Worm (Caenorhabditis elegans) whole organism, young adult: ENCODE data around the gene gcc-2.

Experiments used
- B0019.2 ChIP-seq: fragments of 200-800 bp; sonication (Bioruptor generic); conservative IDR thresholded peaks from 2 replicates; pipeline ENCODE4 v1.3.6; 2022; ENCODE audit warnings: missing genetic modification reagents, missing genetic modification characterization, missing compliant biosample characterization
- B0261.1 ChIP-seq: sonication (generic microtip); optimal IDR thresholded peaks from 2 replicates; lab custom pipeline; 2016; ENCODE audit warnings: mild to moderate bottlenecking, missing genetic modification characterization, moderate library complexity, missing compliant biosample characterization
- C17E4.6 ChIP-seq: fragments of 200-800 bp; sonication (Bioruptor generic); IDR thresholded peaks from 2 replicates; pipeline ENCODE4 v1.3.6; 2022; ENCODE audit warnings: missing genetic modification reagents, missing genetic modification characterization, missing compliant biosample characterization
- D2030.7 ChIP-seq: fragments of 200-800 bp; sonication (Bioruptor generic); IDR thresholded peaks from 2 replicates; pipeline ENCODE4 v1.3.6; 2022; ENCODE audit warnings: missing genetic modification reagents, missing genetic modification characterization, missing compliant biosample characterization
- F10E7.11 ChIP-seq: sonication (generic microtip); optimal IDR thresholded peaks from 2 replicates; lab custom pipeline; 2017; ENCODE audit warnings: mild to moderate bottlenecking, missing genetic modification characterization, moderate library complexity, missing compliant biosample characterization
- F55B11.4 ChIP-seq: sonication (generic microtip); optimal IDR thresholded peaks from 2 replicates; lab custom pipeline; 2016; ENCODE audit warnings: missing compliant biosample characterization, missing genetic modification characterization, borderline replicate concordance; ENCODE audit not compliant: insufficient read depth
- F57A8.1 ChIP-seq: fragments of 200-800 bp; sonication (Bioruptor generic); optimal IDR thresholded peaks from 2 replicates; lab custom pipeline; 2018; ENCODE audit warnings: mild to moderate bottlenecking, missing genetic modification characterization, moderate library complexity, missing compliant biosample characterization
- ZK185.1 ChIP-seq: sonication (generic microtip); optimal IDR thresholded peaks from 2 replicates; lab custom pipeline; 2016; ENCODE audit warnings: mild to moderate bottlenecking, missing genetic modification characterization, missing compliant biosample characterization; ENCODE audit not compliant: poor library complexity, severe bottlenecking
- akir-1 ChIP-seq: fragments of 200-800 bp; sonication (Bioruptor generic); optimal IDR thresholded peaks from 2 replicates; lab custom pipeline; 2018; ENCODE audit warnings: mild to moderate bottlenecking, missing genetic modification characterization, moderate library complexity, missing compliant biosample characterization
- ama-1 ChIP-seq, 3 experiments: fragments of 150-350 bp in 1 of 3; sonication (generic microtip) in 2 of 3; optimal IDR thresholded peaks; 2 replicates each; lab custom pipeline; 2014 to 2018; ENCODE audit warnings: missing biosample characterization in 2 of 3, missing genetic modification characterization in 2 of 3, missing genetic modification reagents in 2 of 3
- aptf-3 ChIP-seq: fragments of 200-800 bp; sonication (Bioruptor generic); IDR thresholded peaks from 2 replicates; pipeline ENCODE4 v1.3.6; 2022; ENCODE audit warnings: missing genetic modification characterization, missing compliant biosample characterization
- athp-1 ChIP-seq: sonication (generic microtip); optimal IDR thresholded peaks from 2 replicates; lab custom pipeline; 2017; ENCODE audit warnings: mild to moderate bottlenecking, missing genetic modification characterization, missing compliant biosample characterization
- attf-3 ChIP-seq: fragments of 200-800 bp; sonication (Bioruptor generic); conservative IDR thresholded peaks from 2 replicates; pipeline ENCODE4 v1.3.6; 2022; ENCODE audit warnings: missing genetic modification reagents, missing genetic modification characterization, missing compliant biosample characterization
- attf-6 ChIP-seq: fragments of 200-800 bp; sonication (Bioruptor generic); IDR thresholded peaks from 2 replicates; pipeline ENCODE4 v1.3.6; 2022; ENCODE audit warnings: missing genetic modification reagents, missing genetic modification characterization, missing compliant biosample characterization
- bed-2 ChIP-seq: fragments of 200-800 bp; sonication (Bioruptor generic); IDR thresholded peaks from 2 replicates; pipeline ENCODE4 v1.3.6; 2022; ENCODE audit warnings: missing genetic modification reagents, missing genetic modification characterization, missing compliant biosample characterization
- cebp-1 ChIP-seq, 2 experiments: fragments of 200-800 bp in 1 of 2; sonication (Bioruptor generic) in 1 of 2; sonication (generic microtip) in 1 of 2; IDR thresholded peaks in 1 of 2; optimal IDR thresholded peaks in 1 of 2; 2 replicates each; pipeline versions ENCODE4 v1.3.6 to Lab custom; 2017 to 2022; ENCODE audit warnings: missing compliant biosample characterization in 2 of 2, missing genetic modification characterization in 2 of 2, mild to moderate bottlenecking in 1 of 2, missing genetic modification reagents in 1 of 2, moderate library complexity in 1 of 2
- dox-1 ChIP-seq: fragments of 200-800 bp; sonication (Bioruptor generic); IDR thresholded peaks from 2 replicates; pipeline ENCODE4 v1.3.6; 2022; ENCODE audit warnings: missing genetic modification reagents, missing genetic modification characterization, missing compliant biosample characterization
- efl-1 ChIP-seq: fragments of 150-350 bp; optimal IDR thresholded peaks from 2 replicates; lab custom pipeline; 2014; ENCODE audit warnings: missing biosample characterization, missing genetic modification reagents, missing genetic modification characterization
- egrh-3 ChIP-seq: fragments of 200-800 bp; sonication (Bioruptor generic); IDR thresholded peaks from 2 replicates; pipeline ENCODE4 v1.3.6; 2022; ENCODE audit warnings: missing genetic modification reagents, missing genetic modification characterization, missing compliant biosample characterization
- ekl-4 ChIP-seq: fragments of 200-800 bp; sonication (Bioruptor generic); IDR thresholded peaks from 2 replicates; pipeline ENCODE4 v1.3.6; 2022; ENCODE audit warnings: missing genetic modification reagents, missing genetic modification characterization, missing compliant biosample characterization
- hmg-1.2 ChIP-seq: fragments of 200-800 bp; sonication (Bioruptor generic); IDR thresholded peaks from 2 replicates; pipeline ENCODE4 v1.3.6; 2022; ENCODE audit warnings: missing genetic modification reagents, missing genetic modification characterization, missing compliant biosample characterization
- hrde-1 ChIP-seq: sonication (generic microtip); optimal IDR thresholded peaks from 2 replicates; lab custom pipeline; 2016; ENCODE audit warnings: missing genetic modification characterization, mild to moderate bottlenecking, missing compliant biosample characterization, moderate library complexity, missing genotype, missing genetic modification reagents, borderline replicate concordance
- hsf-1 ChIP-seq: fragments of 200-800 bp; sonication (Bioruptor generic); IDR thresholded peaks from 2 replicates; pipeline ENCODE4 v1.3.6; 2022; ENCODE audit warnings: missing genetic modification reagents, missing genetic modification characterization, missing compliant biosample characterization
- lag-1 ChIP-seq: fragments of 200-800 bp; sonication (Bioruptor generic); IDR thresholded peaks from 2 replicates; pipeline ENCODE4 v1.3.6; 2022; ENCODE audit warnings: missing genetic modification reagents, missing genetic modification characterization, missing compliant biosample characterization
- let-607 ChIP-seq, 2 experiments: fragments of 200-800 bp in 1 of 2; sonication (Bioruptor generic) in 1 of 2; sonication (generic microtip) in 1 of 2; optimal IDR thresholded peaks; 2 replicates each; lab custom pipeline; 2016 to 2018; ENCODE audit warnings: mild to moderate bottlenecking in 2 of 2, missing compliant biosample characterization in 2 of 2, missing genetic modification characterization in 2 of 2, moderate library complexity in 2 of 2, missing genotype in 1 of 2
- lin-26 ChIP-seq: fragments of 200-800 bp; sonication (Bioruptor generic); IDR thresholded peaks from 2 replicates; pipeline ENCODE4 v1.3.6; 2022; ENCODE audit warnings: missing genetic modification reagents, missing genetic modification characterization, missing compliant biosample characterization
- lin-35 ChIP-seq, 3 experiments: fragments of 150-350 bp in 2 of 3; sonication (generic microtip) in 1 of 3; optimal IDR thresholded peaks; 2 replicates each; lab custom pipeline; 2014 to 2018; ENCODE audit warnings: missing biosample characterization in 3 of 3, missing genetic modification characterization in 3 of 3, missing genetic modification reagents in 3 of 3
- lin-54 ChIP-seq: fragments of 200-800 bp; sonication (Bioruptor generic); optimal IDR thresholded peaks from 2 replicates; lab custom pipeline; 2018; ENCODE audit warnings: mild to moderate bottlenecking, missing genetic modification characterization, missing compliant biosample characterization
- lsl-1 ChIP-seq: fragments of 200-800 bp; sonication (Bioruptor generic); optimal IDR thresholded peaks from 2 replicates; lab custom pipeline; 2018; ENCODE audit warnings: mild to moderate bottlenecking, missing genetic modification characterization, moderate library complexity, missing compliant biosample characterization
- madf-3 ChIP-seq: fragments of 200-800 bp; sonication (Bioruptor generic); IDR thresholded peaks from 2 replicates; pipeline ENCODE4 v1.3.6; 2022; ENCODE audit warnings: missing genetic modification reagents, missing genetic modification characterization, missing compliant biosample characterization
- madf-8 ChIP-seq: fragments of 200-800 bp; sonication (Bioruptor generic); conservative IDR thresholded peaks from 2 replicates; pipeline ENCODE4 v1.3.6; 2022; ENCODE audit warnings: missing genetic modification reagents, missing genetic modification characterization, missing compliant biosample characterization
- nfya-1 ChIP-seq: sonication (generic microtip); optimal IDR thresholded peaks from 2 replicates; lab custom pipeline; 2017; ENCODE audit warnings: antibody characterized with exemption, missing compliant biosample characterization, missing genetic modification characterization, borderline replicate concordance; ENCODE audit not compliant: insufficient read depth
- pha-4 ChIP-seq: fragments of 150-350 bp; sonication (generic microtip); optimal IDR thresholded peaks from 2 replicates; lab custom pipeline; 2014; ENCODE audit warnings: missing biosample characterization, missing genetic modification reagents, missing genetic modification characterization
- rcor-1 ChIP-seq: fragments of 200-800 bp; sonication (Bioruptor generic); IDR thresholded peaks from 2 replicates; pipeline ENCODE4 v1.3.6; 2022; ENCODE audit warnings: missing genetic modification reagents, missing genetic modification characterization, missing compliant biosample characterization
- repo-1 ChIP-seq: sonication (generic microtip); optimal IDR thresholded peaks from 2 replicates; lab custom pipeline; 2017; ENCODE audit warnings: mild to moderate bottlenecking, missing genetic modification characterization, missing compliant biosample characterization
- snpc-1.3 ChIP-seq: sonication (generic microtip); optimal IDR thresholded peaks from 2 replicates; lab custom pipeline; 2017; ENCODE audit warnings: missing genetic modification characterization, mild to moderate bottlenecking, missing compliant biosample characterization, antibody characterized with exemption, moderate library complexity, missing genotype, missing genetic modification reagents; ENCODE audit not compliant: insufficient read depth
- snpc-3.4 ChIP-seq: sonication (generic microtip); optimal IDR thresholded peaks from 2 replicates; lab custom pipeline; 2017; ENCODE audit warnings: missing genetic modification characterization, mild to moderate bottlenecking, missing compliant biosample characterization, antibody characterized with exemption, moderate library complexity, missing genotype, missing genetic modification reagents
- tbp1 ChIP-seq: fragments of 200-800 bp; sonication (Bioruptor generic); optimal IDR thresholded peaks from 2 replicates; lab custom pipeline; 2018; ENCODE audit warnings: mild to moderate bottlenecking, missing genetic modification characterization, missing compliant biosample characterization
- tlf-1 ChIP-seq: fragments of 200-800 bp; sonication (Bioruptor generic); optimal IDR thresholded peaks from 2 replicates; lab custom pipeline; 2018; ENCODE audit warnings: mild to moderate bottlenecking, missing genetic modification characterization, missing compliant biosample characterization
- unc-130 ChIP-seq: sonication (generic microtip); optimal IDR thresholded peaks from 2 replicates; lab custom pipeline; 2016; ENCODE audit warnings: missing genetic modification reagents, missing genetic modification characterization, missing compliant biosample characterization
- xnd-1 ChIP-seq: sonication (generic microtip); optimal IDR thresholded peaks from 2 replicates; lab custom pipeline; 2016; ENCODE audit warnings: missing genotype, missing genetic modification reagents, missing genetic modification characterization, missing compliant biosample characterization
- ztf-25 ChIP-seq: fragments of 200-800 bp; sonication (Bioruptor generic); IDR thresholded peaks from 2 replicates; pipeline ENCODE4 v1.3.6; 2022; ENCODE audit warnings: missing genetic modification reagents, missing genetic modification characterization, missing compliant biosample characterization
- ztf-28 ChIP-seq: fragments of 200-800 bp; sonication (Bioruptor generic); IDR thresholded peaks from 2 replicates; pipeline ENCODE4 v1.3.6; 2022; ENCODE audit warnings: missing genetic modification reagents, missing genetic modification characterization, missing compliant biosample characterization

Gene gcc-2

DNA sequence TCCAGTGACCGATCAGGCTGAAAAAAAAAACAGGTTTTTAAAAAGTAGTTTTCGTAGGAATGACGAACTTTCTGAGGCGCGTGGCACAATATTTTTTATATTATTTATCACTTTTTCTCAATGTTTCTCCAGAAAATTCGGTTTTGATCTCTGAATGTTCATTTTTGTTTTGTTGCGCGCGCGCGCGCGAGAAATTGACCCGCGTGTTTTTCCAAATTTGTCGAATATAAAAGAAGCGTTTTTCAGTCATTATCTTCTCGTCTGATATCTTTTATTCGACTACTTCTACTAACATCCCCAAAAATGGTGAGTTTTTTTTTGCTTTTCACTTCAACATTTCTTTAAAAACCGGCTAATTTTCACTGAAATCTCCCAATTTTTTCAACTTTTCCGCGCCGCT is 3.1 kb downstream of the gcc-2 start, which contains the start of gene rmd-1 (continued):
- TF ChIP-seq lag-1 (GFP tag; lab: Robert Waterston, UW), result no peak
- TF ChIP-seq tbp1 (GFP tag; lab: Kevin White, UChicago), result peak; percentile 1
- no peak for TF ChIP-seq ztf-25 (GFP tag; lab: Robert Waterston, UW)
- peak; percentile 88 for TF ChIP-seq madf-8 (GFP tag; lab: Robert Waterston, UW)
- TF ChIP-seq hrde-1 (tag; lab: Kevin White, UChicago), result no peak
- TF ChIP-seq cebp-1 (GFP tag; IDR thresholded peaks at IDR 0.05; lab: Robert Waterston, UW), result no peak
- TF ChIP-seq cebp-1 (tag; optimal IDR thresholded peaks at IDR 0.05; lab: Kevin White, UChicago), result no peak
- peak; percentile 9; the same call in 1 of the 2 replicates for TF ChIP-seq ekl-4 (GFP tag; lab: Robert Waterston, UW)
- TF ChIP-seq F57A8.1, result no peak
- TF ChIP-seq egrh-3 (GFP tag; lab: Robert Waterston, UW), result no peak
- peak; percentile 42; the same call in 1 of the 2 replicates for TF ChIP-seq rcor-1 (GFP tag; lab: Robert Waterston, UW)
- TF ChIP-seq bed-2 (GFP tag; lab: Robert Waterston, UW), result no peak
- TF ChIP-seq lin-54 (GFP tag; lab: Kevin White, UChicago), result peak; percentile 30
- peak; percentile 29 for TF ChIP-seq snpc-1.3 (tag; lab: Kevin White, UChicago)
- peak; percentile 8 for TF ChIP-seq tlf-1 (GFP tag; lab: Kevin White, UChicago)
- TF ChIP-seq dox-1, result peak; percentile 41
- peak; percentile 17; the same call in 1 of the 2 replicates for TF ChIP-seq hmg-1.2 (GFP tag; lab: Robert Waterston, UW)
- TF ChIP-seq ZK185.1, result no peak
- no peak for TF ChIP-seq attf-3
- 0 out of 2 replicates have a peak, but pooled peaks have one; percentile 42 for TF ChIP-seq C17E4.6 (GFP tag; lab: Robert Waterston, UW)
- peak in 2 of 3 experiments; percentile 2 to 13 for TF ChIP-seq lin-35 (GFP tag; optimal IDR thresholded peaks at IDR 0.05; lab: Kevin White, UChicago)
- no peak for TF ChIP-seq lin-26
- no peak for TF ChIP-seq pha-4 (tag; lab: Kevin White, UChicago)
- TF ChIP-seq let-607 (tag; optimal IDR thresholded peaks at IDR 0.05; lab: Kevin White, UChicago), result no peak
- TF ChIP-seq B0019.2 (GFP tag; lab: Robert Waterston, UW), result no peak
- no peak for TF ChIP-seq nfya-1 (tag; lab: Kevin White, UChicago)
- peak; percentile 54 for TF ChIP-seq lsl-1
- no peak for TF ChIP-seq aptf-3 (GFP tag; lab: Robert Waterston, UW)
- TF ChIP-seq athp-1 (tag; lab: Kevin White, UChicago), result no peak
- peak; percentile 57; the same call in 1 of the 2 replicates for TF ChIP-seq D2030.7 (GFP tag; lab: Robert Waterston, UW)
- TF ChIP-seq hsf-1 (GFP tag; lab: Robert Waterston, UW), result peak; percentile 94
- no peak for TF ChIP-seq akir-1
- TF ChIP-seq unc-130, result peak; percentile 45
- no peak for TF ChIP-seq repo-1 (tag; lab: Kevin White, UChicago)
- TF ChIP-seq efl-1, result peak; percentile 94
- TF ChIP-seq attf-6 (GFP tag; lab: Robert Waterston, UW), result no peak
- no peak for TF ChIP-seq B0261.1
- no peak for TF ChIP-seq F55B11.4 (tag; lab: Kevin White, UChicago)
- no peak for TF ChIP-seq F10E7.11 (tag; lab: Kevin White, UChicago)
- peak; percentile 71 for TF ChIP-seq snpc-3.4
- peak; percentile 82 for TF ChIP-seq xnd-1
- TF ChIP-seq ama-1 (optimal IDR thresholded peaks at IDR 0.05; lab: Kevin White, UChicago), result no peak
- no peak for TF ChIP-seq ama-1 (GFP tag; optimal IDR thresholded peaks at IDR 0.05; lab: Kevin White, UChicago)
- TF ChIP-seq ztf-28 (GFP tag; lab: Robert Waterston, UW), result no peak
- peak; percentile 8; the same call in 1 of the 2 replicates for TF ChIP-seq madf-3 (GFP tag; lab: Robert Waterston, UW)
